Worm (Caenorhabditis elegans) whole organism, L4 larva: ENCODE measurements around the gene F49C5.11.
"Not testable (repeated sequence)": the region's sequence is repeated elsewhere in the genome, so short reads cannot be mapped to it uniquely, and the experiment has no call there.

Experiments used
- F49E8.2 ChIP-seq: sonication (generic microtip); optimal IDR thresholded peaks from 2 replicates; lab custom pipeline; 2016; ENCODE audit warnings: missing compliant biosample characterization, mild to moderate bottlenecking, missing genetic modification characterization, borderline replicate concordance
- T20F7.1 ChIP-seq: fragments of 200-800 bp; sonication (Bioruptor generic); optimal IDR thresholded peaks from 2 replicates; lab custom pipeline; 2018; ENCODE audit warnings: mild to moderate bottlenecking, missing genetic modification characterization, missing compliant biosample characterization
- T26A8.4 ChIP-seq: fragments of 200-800 bp; sonication (Bioruptor generic); IDR thresholded peaks from 2 replicates; pipeline ENCODE4 v1.3.6; 2022; ENCODE audit warnings: missing genetic modification characterization, missing compliant biosample characterization
- Y105C5A.15 ChIP-seq: fragments of 200-800 bp; sonication (Bioruptor generic); IDR thresholded peaks from 2 replicates; pipeline ENCODE4 v1.3.6; 2022; ENCODE audit warnings: missing genetic modification characterization, missing compliant biosample characterization
- ZK337.2 ChIP-seq: fragments of 200-800 bp; sonication (Bioruptor generic); IDR thresholded peaks from 2 replicates; pipeline ENCODE4 v1.3.6; 2022; ENCODE audit warnings: missing genetic modification reagents, missing genetic modification characterization, missing compliant biosample characterization
- arid-1 ChIP-seq: fragments of 200-800 bp; sonication (Bioruptor generic); conservative IDR thresholded peaks from 2 replicates; pipeline ENCODE4 v1.3.6; 2022; ENCODE audit warnings: missing genetic modification reagents, missing genetic modification characterization, missing compliant biosample characterization
- ceh-44 ChIP-seq: fragments of 200-800 bp; sonication (Bioruptor generic); IDR thresholded peaks from 2 replicates; pipeline ENCODE4 v1.3.6; 2022; ENCODE audit warnings: missing genetic modification reagents, missing genetic modification characterization, missing compliant biosample characterization
- ctbp-1 ChIP-seq: fragments of 200-800 bp; sonication (Bioruptor generic); IDR thresholded peaks from 2 replicates; pipeline ENCODE4 v1.3.6; 2022; ENCODE audit warnings: missing genetic modification reagents, missing genetic modification characterization, missing compliant biosample characterization
- daf-16 ChIP-seq, 3 experiments: sonication (generic microtip); optimal IDR thresholded peaks; 2 replicates each; lab custom pipeline; 2016 to 2017; ENCODE audit warnings: missing genetic modification characterization in 3 of 3, missing genetic modification reagents in 3 of 3, mild to moderate bottlenecking in 2 of 3, missing compliant biosample characterization in 2 of 3, missing biosample characterization in 1 of 3, moderate library complexity in 1 of 3
- duxl-1 ChIP-seq: sonication (generic microtip); optimal IDR thresholded peaks from 2 replicates; lab custom pipeline; 2016; ENCODE audit warnings: mild to moderate bottlenecking, missing genetic modification characterization, moderate library complexity, missing compliant biosample characterization; ENCODE audit not compliant: poor library complexity
- dve-1 ChIP-seq: sonication (generic microtip); optimal IDR thresholded peaks from 2 replicates; lab custom pipeline; 2017; ENCODE audit warnings: antibody characterized with exemption, mild to moderate bottlenecking, missing genetic modification characterization, missing compliant biosample characterization; ENCODE audit not compliant: insufficient read depth
- egl-43 ChIP-seq: fragments of 200-800 bp; sonication (Bioruptor generic); IDR thresholded peaks from 2 replicates; pipeline ENCODE4 v1.3.6; 2022; ENCODE audit warnings: missing genetic modification reagents, missing genetic modification characterization, missing compliant biosample characterization
- fos-1 ChIP-seq: fragments of 150-350 bp; optimal IDR thresholded peaks from 2 replicates; lab custom pipeline; 2014; ENCODE audit warnings: missing biosample characterization, missing genetic modification characterization
- hif-1 ChIP-seq, 2 experiments: sonication (generic microtip); optimal IDR thresholded peaks; 2 replicates each; lab custom pipeline; 2016 to 2017; ENCODE audit warnings: missing compliant biosample characterization in 2 of 2, missing genetic modification characterization in 2 of 2, missing genetic modification reagents in 2 of 2, missing genotype in 2 of 2, mild to moderate bottlenecking in 1 of 2
- hlh-11 ChIP-seq: fragments of 200-800 bp; sonication (Bioruptor generic); optimal IDR thresholded peaks from 2 replicates; lab custom pipeline; 2018; ENCODE audit warnings: mild to moderate bottlenecking, missing genetic modification characterization, missing compliant biosample characterization
- hlh-30 ChIP-seq: sonication (generic microtip); optimal IDR thresholded peaks from 2 replicates; lab custom pipeline; 2017; ENCODE audit warnings: antibody characterized with exemption, mild to moderate bottlenecking, missing genetic modification characterization, missing compliant biosample characterization; ENCODE audit not compliant: insufficient read depth
- hmg-1.1 ChIP-seq: fragments of 200-800 bp; sonication (Bioruptor generic); IDR thresholded peaks from 2 replicates; pipeline ENCODE4 v1.3.6; 2022; ENCODE audit warnings: missing genetic modification reagents, missing genetic modification characterization, missing compliant biosample characterization
- lin-13 ChIP-seq: fragments of 150-350 bp; optimal IDR thresholded peaks from 2 replicates; lab custom pipeline; 2014; ENCODE audit warnings: missing biosample characterization, missing genetic modification reagents, missing genetic modification characterization
- madf-9 ChIP-seq: fragments of 200-800 bp; sonication (Bioruptor generic); conservative IDR thresholded peaks from 2 replicates; pipeline ENCODE4 v1.3.6; 2022; ENCODE audit warnings: missing genetic modification reagents, missing genetic modification characterization, missing compliant biosample characterization
- mdl-1 ChIP-seq, 2 experiments: fragments of 150-350 bp in 1 of 2; sonication (generic microtip) in 1 of 2; optimal IDR thresholded peaks; 2 replicates each; lab custom pipeline; 2014 to 2017; ENCODE audit warnings: missing biosample characterization in 2 of 2, missing genetic modification characterization in 2 of 2
- mxl-2 ChIP-seq: fragments of 200-800 bp; sonication (Bioruptor generic); conservative IDR thresholded peaks from 2 replicates; pipeline ENCODE4 v1.3.6; 2022; ENCODE audit warnings: missing genetic modification reagents, missing genetic modification characterization, missing compliant biosample characterization
- nhr-102 ChIP-seq: sonication (generic microtip); optimal IDR thresholded peaks from 2 replicates; lab custom pipeline; 2016; ENCODE audit warnings: mild to moderate bottlenecking, missing genetic modification characterization, moderate library complexity, missing compliant biosample characterization
- nhr-11 ChIP-seq: fragments of 150-350 bp; optimal IDR thresholded peaks from 2 replicates; lab custom pipeline; 2014; ENCODE audit warnings: missing biosample characterization, missing genetic modification characterization
- nhr-111 ChIP-seq: fragments of 200-800 bp; sonication (Bioruptor generic); optimal IDR thresholded peaks from 2 replicates; lab custom pipeline; 2018; ENCODE audit warnings: mild to moderate bottlenecking, missing genetic modification characterization, missing compliant biosample characterization
- nhr-237 ChIP-seq: sonication (generic microtip); optimal IDR thresholded peaks from 2 replicates; lab custom pipeline; 2017; ENCODE audit warnings: missing biosample characterization, missing genetic modification characterization
- nhr-25 ChIP-seq: sonication (generic microtip); optimal IDR thresholded peaks from 2 replicates; lab custom pipeline; 2017; ENCODE audit warnings: missing genetic modification characterization, mild to moderate bottlenecking, missing compliant biosample characterization, antibody characterized with exemption, moderate library complexity, borderline replicate concordance; ENCODE audit not compliant: insufficient read depth
- nhr-42 ChIP-seq: fragments of 200-800 bp; sonication (Bioruptor generic); IDR thresholded peaks from 2 replicates; pipeline ENCODE4 v1.3.6; 2022; ENCODE audit warnings: missing genetic modification characterization, missing compliant biosample characterization
- nhr-48 ChIP-seq: sonication (generic microtip); optimal IDR thresholded peaks from 2 replicates; lab custom pipeline; 2016; ENCODE audit warnings: mild to moderate bottlenecking, missing genetic modification characterization, missing compliant biosample characterization
- nhr-77 ChIP-seq: fragments of 150-350 bp; optimal IDR thresholded peaks from 2 replicates; lab custom pipeline; 2014; ENCODE audit warnings: missing biosample characterization, missing genetic modification characterization
- pha-4 ChIP-seq, 2 experiments: fragments of 150-350 bp in 1 of 2; fragments of 200-800 bp in 1 of 2; sonication (Bioruptor generic) in 1 of 2; IDR thresholded peaks in 1 of 2; optimal IDR thresholded peaks in 1 of 2; 2 replicates each; pipeline versions ENCODE4 v1.3.6 to Lab custom; 2014 to 2022; ENCODE audit warnings: missing genetic modification characterization in 2 of 2, missing genetic modification reagents in 2 of 2, missing biosample characterization in 1 of 2, missing compliant biosample characterization in 1 of 2
- pqm-1 ChIP-seq: sonication (generic microtip); optimal IDR thresholded peaks from 2 replicates; lab custom pipeline; 2017; ENCODE audit warnings: missing biosample characterization, missing genetic modification characterization
- sdz-12 ChIP-seq: fragments of 200-800 bp; sonication (Bioruptor generic); optimal IDR thresholded peaks from 2 replicates; lab custom pipeline; 2018; ENCODE audit warnings: mild to moderate bottlenecking, missing genetic modification characterization, missing compliant biosample characterization
- set-16 ChIP-seq: fragments of 200-800 bp; sonication (Bioruptor generic); IDR thresholded peaks from 2 replicates; pipeline ENCODE4 v1.3.6; 2022; ENCODE audit warnings: missing genetic modification reagents, missing genetic modification characterization, missing compliant biosample characterization
- snpc-1.2 ChIP-seq: fragments of 200-800 bp; sonication (Bioruptor generic); IDR thresholded peaks from 2 replicates; pipeline ENCODE4 v1.3.6; 2022; ENCODE audit warnings: missing genetic modification reagents, missing genetic modification characterization, missing compliant biosample characterization
- spr-1 ChIP-seq: sonication (generic microtip); optimal IDR thresholded peaks from 2 replicates; lab custom pipeline; 2016; ENCODE audit warnings: mild to moderate bottlenecking, missing genetic modification characterization, missing compliant biosample characterization
- unc-130 ChIP-seq: sonication (generic microtip); optimal IDR thresholded peaks from 2 replicates; lab custom pipeline; 2016; ENCODE audit warnings: missing genetic modification reagents, missing genetic modification characterization, missing compliant biosample characterization
- unc-62 ChIP-seq, 3 experiments: fragments of 150-350 bp in 1 of 3; sonication (generic microtip); optimal IDR thresholded peaks in 2 of 3; peaks in 1 of 3; 1 replicate in 1 of 3; 2 replicates in 2 of 3; lab custom pipeline; 2014 to 2017; ENCODE audit warnings: missing biosample characterization in 3 of 3, missing genetic modification characterization in 3 of 3, missing genetic modification reagents in 3 of 3, missing genotype in 1 of 3
- zip-11 ChIP-seq: fragments of 200-800 bp; sonication (Bioruptor generic); IDR thresholded peaks from 2 replicates; pipeline ENCODE4 v1.3.6; 2022; ENCODE audit warnings: missing genetic modification characterization, missing compliant biosample characterization
- zip-2 ChIP-seq: fragments of 150-350 bp; optimal IDR thresholded peaks from 2 replicates; lab custom pipeline; 2014; ENCODE audit warnings: missing biosample characterization, missing genetic modification characterization

F49C5.11 gene

DNA sequence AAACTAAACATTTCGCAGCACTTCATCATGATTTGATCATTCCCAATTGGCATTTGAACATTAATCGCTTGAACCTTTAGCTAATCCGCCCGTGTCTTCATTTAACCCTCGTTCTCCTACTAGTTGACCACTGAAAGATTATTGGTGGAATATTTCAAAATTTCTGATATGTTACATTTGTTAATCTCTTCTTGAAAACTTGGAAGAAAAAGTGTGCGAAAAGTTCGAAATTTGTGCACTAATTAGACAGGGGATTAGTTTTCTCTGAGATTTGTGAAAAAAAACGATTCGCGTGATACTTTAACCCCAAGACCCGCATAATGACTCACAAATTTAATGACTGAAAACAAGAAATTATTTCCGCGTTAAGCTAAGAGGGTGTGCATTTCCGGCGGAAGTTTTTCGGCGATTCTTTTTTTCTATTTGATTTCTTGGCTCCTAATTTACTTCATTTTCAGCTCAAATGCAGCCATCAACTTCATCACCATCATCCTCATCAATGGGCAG is 20.3 kb upstream of the F49C5.11 start, which contains the start of gene nimk-1:
Gene nimk-1, plus strand, starts transcription at position 457 of the 507 bp plus-strand sequence.
- TF ChIP-seq zip-2: no peak
- no peak for TF ChIP-seq zip-11
- TF ChIP-seq fos-1 (tag; lab: Kevin White, UChicago): no peak
- TF ChIP-seq dve-1 (tag; lab: Kevin White, UChicago): no peak
- TF ChIP-seq mdl-1 (tag; optimal IDR thresholded peaks at IDR 0.05; lab: Kevin White, UChicago): no peak
- TF ChIP-seq nhr-11 (tag; lab: Kevin White, UChicago): no peak
- no peak for TF ChIP-seq nhr-42 (GFP tag; lab: Robert Waterston, UW)
- no peak for TF ChIP-seq unc-130
- TF ChIP-seq daf-16 (GFP tag; optimal IDR thresholded peaks at IDR 0.05; lab: Kevin White, UChicago): no peak
- no peak for TF ChIP-seq daf-16 (tag; optimal IDR thresholded peaks at IDR 0.05; lab: Kevin White, UChicago)
- TF ChIP-seq ZK337.2 (GFP tag; lab: Robert Waterston, UW): no peak
- TF ChIP-seq ctbp-1 (GFP tag; lab: Robert Waterston, UW): no peak
- no peak for TF ChIP-seq sdz-12 (GFP tag; lab: Kevin White, UChicago)

DNA sequence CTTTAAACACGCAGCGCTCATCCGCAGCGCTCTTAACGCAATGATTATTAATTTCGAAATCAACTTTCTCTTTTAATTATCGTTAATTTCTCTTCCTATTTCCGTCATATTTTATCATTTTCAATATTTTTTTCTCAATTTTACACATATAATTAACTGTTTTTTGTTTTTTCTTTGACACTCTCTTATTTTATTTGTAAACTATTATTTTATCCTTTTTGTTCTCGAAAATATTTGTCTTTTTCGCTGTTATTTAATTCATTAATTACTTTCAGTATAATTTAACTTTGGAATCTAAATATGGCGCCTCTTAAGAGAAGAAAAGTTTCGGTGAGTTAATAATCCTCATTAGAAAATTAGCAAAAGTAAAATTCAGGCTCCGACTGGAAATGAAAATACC is 19.5 kb upstream of the F49C5.11 start, which contains the start of gene F49C5.3:
Gene F49C5.3, plus strand, starts transcription at position 301 of the 400 bp plus-strand sequence.
- not testable (repeated sequence) for TF ChIP-seq nhr-237 (tag; lab: Kevin White, UChicago); hif-1 (tag; optimal IDR thresholded peaks at IDR 0.05; lab: Kevin White, UChicago); pha-4 (GFP tag; IDR thresholded peaks at IDR 0.05; lab: Robert Waterston, UW); pha-4 (tag; optimal IDR thresholded peaks at IDR 0.05; lab: Kevin White, UChicago)

ce11 chrII:12539395-12539794 is 16.3 kb upstream of the F49C5.11 start:
- TF ChIP-seq unc-62 (GFP tag; optimal IDR thresholded peaks at IDR 0.05 in 1 of 2; lab: Kevin White, UChicago) (peak in 1 of 2 experiments; percentile 89), unc-62 (tag; optimal IDR thresholded peaks at IDR 0.05; lab: Kevin White, UChicago) (no peak), egl-43 (peak; percentile 42; the same call in 1 of the 2 replicates), mxl-2 (GFP tag; lab: Robert Waterston, UW) (no peak), nhr-102 (tag; lab: Kevin White, UChicago) (no peak), hlh-30 (tag; lab: Kevin White, UChicago) (no peak), nhr-25 (tag; lab: Kevin White, UChicago) (no peak), Y105C5A.15 (GFP tag; lab: Robert Waterston, UW) (no peak), nhr-111 (GFP tag; lab: Kevin White, UChicago) (no peak), T20F7.1 (no peak), ceh-44 (GFP tag; lab: Robert Waterston, UW) (no peak)

DNA sequence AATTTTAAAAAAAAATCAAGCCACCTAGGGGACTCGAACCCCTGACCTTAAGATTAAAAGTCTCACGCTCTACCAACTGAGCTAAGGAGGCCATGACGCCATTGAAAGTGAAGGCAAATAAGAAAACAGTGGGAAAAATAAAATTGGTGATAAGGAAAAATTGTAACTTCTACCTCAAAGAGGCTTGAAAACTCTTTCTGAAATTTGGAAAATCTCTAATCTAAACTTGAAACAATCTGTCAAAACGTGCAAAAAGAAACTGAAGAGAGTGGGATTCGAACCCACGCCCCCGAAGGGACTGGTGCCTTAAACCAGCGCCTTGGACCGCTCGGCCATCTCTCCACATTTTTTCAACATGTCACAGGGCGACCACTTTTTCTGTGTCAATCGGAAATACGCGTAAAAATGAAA is 14.0 kb upstream of the F49C5.11 start:
- TF ChIP-seq lin-13 (GFP tag; lab: Kevin White, UChicago) (peak; percentile 34), nhr-102 (tag; lab: Kevin White, UChicago) (peak; percentile 72), duxl-1 (tag; lab: Kevin White, UChicago) (peak; percentile 65), ceh-44 (GFP tag; lab: Robert Waterston, UW) (peak; percentile 73; the same call in 1 of the 2 replicates), daf-16 (GFP tag; optimal IDR thresholded peaks at IDR 0.05; lab: Kevin White, UChicago) (peak in 1 of 2 experiments; percentile 84), daf-16 (tag; optimal IDR thresholded peaks at IDR 0.05; lab: Kevin White, UChicago) (peak; percentile 74), ctbp-1 (GFP tag; lab: Robert Waterston, UW) (peak; percentile 73), set-16 (peak; percentile 15; the same call in 1 of the 2 replicates), arid-1 (GFP tag; lab: Robert Waterston, UW) (0 out of 2 replicates have a peak, but pooled peaks have one; percentile 17), dve-1 (tag; lab: Kevin White, UChicago) (peak; percentile 74), hmg-1.1 (GFP tag; lab: Robert Waterston, UW) (peak; percentile 55), spr-1 (peak; percentile 49), snpc-1.2 (GFP tag; lab: Robert Waterston, UW) (peak; percentile 66; the same call in 1 of the 2 replicates), pqm-1 (tag; lab: Kevin White, UChicago) (peak; percentile 11), F49E8.2 (tag; lab: Kevin White, UChicago) (peak; percentile 51), mxl-2 (GFP tag; lab: Robert Waterston, UW) (0 out of 2 replicates have a peak, but pooled peaks have one; percentile 27), T26A8.4 (peak; percentile 77), madf-9 (GFP tag; lab: Robert Waterston, UW) (0 out of 2 replicates have a peak, but pooled peaks have one; percentile 12), nhr-48 (tag; lab: Kevin White, UChicago) (peak; percentile 32), ZK337.2 (GFP tag; lab: Robert Waterston, UW) (0 out of 2 replicates have a peak, but pooled peaks have one; percentile 52), hlh-30 (tag; lab: Kevin White, UChicago) (peak; percentile 35), hlh-11 (peak; percentile 15), nhr-77 (peak; percentile 35)
